Worm (Caenorhabditis elegans) whole organism, L4 larva: ENCODE data around the gene str-226.
A peak's percentile ranks its signal among the peaks of the same experiment; 100 is the strongest.

ENCODE experiments used
- F37D6.2 ChIP-seq: sonication (generic microtip); optimal IDR thresholded peaks from 2 replicates; lab custom pipeline; 2016; ENCODE audit warnings: mild to moderate bottlenecking, missing genetic modification characterization, missing compliant biosample characterization
- F44E2.7 ChIP-seq: fragments of 200-800 bp; sonication (Bioruptor generic); IDR thresholded peaks from 2 replicates; pipeline ENCODE4 v2.1.2; 2022; ENCODE audit warnings: missing genetic modification characterization, missing compliant biosample characterization
- F49E8.2 ChIP-seq: sonication (generic microtip); optimal IDR thresholded peaks from 2 replicates; lab custom pipeline; 2016; ENCODE audit warnings: missing compliant biosample characterization, mild to moderate bottlenecking, missing genetic modification characterization, borderline replicate concordance
- T20F7.1 ChIP-seq: fragments of 200-800 bp; sonication (Bioruptor generic); optimal IDR thresholded peaks from 2 replicates; lab custom pipeline; 2018; ENCODE audit warnings: mild to moderate bottlenecking, missing genetic modification characterization, missing compliant biosample characterization
- Y5F2A.4 ChIP-seq: fragments of 200-800 bp; sonication (Bioruptor generic); optimal IDR thresholded peaks from 2 replicates; lab custom pipeline; 2018; ENCODE audit warnings: mild to moderate bottlenecking, missing genetic modification characterization, missing compliant biosample characterization
- Y75B8A.6 ChIP-seq: fragments of 200-800 bp; sonication (Bioruptor generic); IDR thresholded peaks from 2 replicates; pipeline ENCODE4 v1.3.6; 2022; ENCODE audit warnings: missing genetic modification reagents, missing genetic modification characterization, missing compliant biosample characterization
- ZK337.2 ChIP-seq: fragments of 200-800 bp; sonication (Bioruptor generic); IDR thresholded peaks from 2 replicates; pipeline ENCODE4 v1.3.6; 2022; ENCODE audit warnings: missing genetic modification reagents, missing genetic modification characterization, missing compliant biosample characterization
- aha-1 ChIP-seq: fragments of 150-350 bp; peaks from one replicate; lab custom pipeline; 2014; ENCODE audit warnings: missing biosample characterization, missing genetic modification characterization
- attf-4 ChIP-seq: sonication (generic microtip); optimal IDR thresholded peaks from 3 replicates; lab custom pipeline; 2017; ENCODE audit warnings: missing biosample characterization, missing genetic modification characterization
- ceh-44 ChIP-seq: fragments of 200-800 bp; sonication (Bioruptor generic); IDR thresholded peaks from 2 replicates; pipeline ENCODE4 v1.3.6; 2022; ENCODE audit warnings: missing genetic modification reagents, missing genetic modification characterization, missing compliant biosample characterization
- ctbp-1 ChIP-seq: fragments of 200-800 bp; sonication (Bioruptor generic); IDR thresholded peaks from 2 replicates; pipeline ENCODE4 v1.3.6; 2022; ENCODE audit warnings: missing genetic modification reagents, missing genetic modification characterization, missing compliant biosample characterization
- dve-1 ChIP-seq: sonication (generic microtip); optimal IDR thresholded peaks from 2 replicates; lab custom pipeline; 2017; ENCODE audit warnings: antibody characterized with exemption, mild to moderate bottlenecking, missing genetic modification characterization, missing compliant biosample characterization; ENCODE audit not compliant: insufficient read depth
- egl-27 ChIP-seq: sonication (generic microtip); optimal IDR thresholded peaks from 3 replicates; lab custom pipeline; 2017; ENCODE audit warnings: missing biosample characterization, missing genetic modification reagents, missing genetic modification characterization
- egl-43 ChIP-seq: fragments of 200-800 bp; sonication (Bioruptor generic); IDR thresholded peaks from 2 replicates; pipeline ENCODE4 v1.3.6; 2022; ENCODE audit warnings: missing genetic modification reagents, missing genetic modification characterization, missing compliant biosample characterization
- fkh-10 ChIP-seq: fragments of 150-350 bp; optimal IDR thresholded peaks from 2 replicates; lab custom pipeline; 2014; ENCODE audit warnings: missing biosample characterization, missing genetic modification reagents, missing genetic modification characterization
- hlh-11 ChIP-seq: fragments of 200-800 bp; sonication (Bioruptor generic); optimal IDR thresholded peaks from 2 replicates; lab custom pipeline; 2018; ENCODE audit warnings: mild to moderate bottlenecking, missing genetic modification characterization, missing compliant biosample characterization
- hlh-30 ChIP-seq: sonication (generic microtip); optimal IDR thresholded peaks from 2 replicates; lab custom pipeline; 2017; ENCODE audit warnings: antibody characterized with exemption, mild to moderate bottlenecking, missing genetic modification characterization, missing compliant biosample characterization; ENCODE audit not compliant: insufficient read depth
- lin-1 ChIP-seq: fragments of 200-800 bp; sonication (Bioruptor generic); IDR thresholded peaks from 2 replicates; pipeline ENCODE4 v1.3.6; 2022; ENCODE audit warnings: missing genetic modification reagents, missing genetic modification characterization, missing compliant biosample characterization
- lin-29 ChIP-seq: fragments of 200-800 bp; sonication (Bioruptor generic); IDR thresholded peaks from 2 replicates; pipeline ENCODE4 v1.3.6; 2022; ENCODE audit warnings: missing genetic modification reagents, missing genetic modification characterization, missing compliant biosample characterization
- lsy-2 ChIP-seq, 2 experiments: fragments of 150-350 bp in 1 of 2; sonication (generic microtip) in 1 of 2; optimal IDR thresholded peaks; 2 replicates each; lab custom pipeline; 2014 to 2017; ENCODE audit warnings: missing biosample characterization in 2 of 2, missing genetic modification characterization in 2 of 2
- madf-9 ChIP-seq: fragments of 200-800 bp; sonication (Bioruptor generic); conservative IDR thresholded peaks from 2 replicates; pipeline ENCODE4 v1.3.6; 2022; ENCODE audit warnings: missing genetic modification reagents, missing genetic modification characterization, missing compliant biosample characterization
- mdt-29 ChIP-seq: fragments of 200-800 bp; sonication (Bioruptor generic); IDR thresholded peaks from 2 replicates; pipeline ENCODE4 v1.3.6; 2022; ENCODE audit warnings: missing genetic modification reagents, missing genetic modification characterization, missing compliant biosample characterization
- mes-2 ChIP-seq: sonication (generic microtip); optimal IDR thresholded peaks from 2 replicates; lab custom pipeline; 2016; ENCODE audit warnings: missing genotype, mild to moderate bottlenecking, missing genetic modification characterization, missing compliant biosample characterization; ENCODE audit not compliant: poor library complexity, severe bottlenecking
- mxl-3 ChIP-seq: fragments of 200-800 bp; sonication (Bioruptor generic); optimal IDR thresholded peaks from 2 replicates; lab custom pipeline; 2018; ENCODE audit warnings: mild to moderate bottlenecking, missing genetic modification characterization, missing compliant biosample characterization
- nhr-10 ChIP-seq: fragments of 150-350 bp; optimal IDR thresholded peaks from 2 replicates; lab custom pipeline; 2014; ENCODE audit warnings: missing biosample characterization, missing genetic modification characterization
- nhr-237 ChIP-seq: sonication (generic microtip); optimal IDR thresholded peaks from 2 replicates; lab custom pipeline; 2017; ENCODE audit warnings: missing biosample characterization, missing genetic modification characterization
- nhr-25 ChIP-seq: sonication (generic microtip); optimal IDR thresholded peaks from 2 replicates; lab custom pipeline; 2017; ENCODE audit warnings: missing genetic modification characterization, mild to moderate bottlenecking, missing compliant biosample characterization, antibody characterized with exemption, moderate library complexity, borderline replicate concordance; ENCODE audit not compliant: insufficient read depth
- nhr-28 ChIP-seq: fragments of 150-350 bp; optimal IDR thresholded peaks from 2 replicates; lab custom pipeline; 2014; ENCODE audit warnings: missing biosample characterization, missing genetic modification characterization
- nhr-41 ChIP-seq: fragments of 200-800 bp; sonication (Bioruptor generic); IDR thresholded peaks from 2 replicates; pipeline ENCODE4 v1.3.6; 2022; ENCODE audit warnings: missing genetic modification reagents, missing genetic modification characterization, missing compliant biosample characterization
- nhr-48 ChIP-seq: sonication (generic microtip); optimal IDR thresholded peaks from 2 replicates; lab custom pipeline; 2016; ENCODE audit warnings: mild to moderate bottlenecking, missing genetic modification characterization, missing compliant biosample characterization
- pha-4 ChIP-seq, 2 experiments: fragments of 150-350 bp in 1 of 2; fragments of 200-800 bp in 1 of 2; sonication (Bioruptor generic) in 1 of 2; IDR thresholded peaks in 1 of 2; optimal IDR thresholded peaks in 1 of 2; 2 replicates each; pipeline versions ENCODE4 v1.3.6 to Lab custom; 2014 to 2022; ENCODE audit warnings: missing genetic modification characterization in 2 of 2, missing genetic modification reagents in 2 of 2, missing biosample characterization in 1 of 2, missing compliant biosample characterization in 1 of 2
- pqm-1 ChIP-seq: sonication (generic microtip); optimal IDR thresholded peaks from 2 replicates; lab custom pipeline; 2017; ENCODE audit warnings: missing biosample characterization, missing genetic modification characterization
- saeg-2 ChIP-seq: fragments of 200-800 bp; sonication (Bioruptor generic); IDR thresholded peaks from 2 replicates; pipeline ENCODE4 v1.3.6; 2022; ENCODE audit warnings: missing genetic modification reagents, missing genetic modification characterization, missing compliant biosample characterization
- sdz-12 ChIP-seq: fragments of 200-800 bp; sonication (Bioruptor generic); optimal IDR thresholded peaks from 2 replicates; lab custom pipeline; 2018; ENCODE audit warnings: mild to moderate bottlenecking, missing genetic modification characterization, missing compliant biosample characterization
- skn-1 ChIP-seq: fragments of 150-350 bp; optimal IDR thresholded peaks from 2 replicates; lab custom pipeline; 2014; ENCODE audit warnings: missing biosample characterization, missing genetic modification characterization
- unc-39 ChIP-seq: sonication (generic microtip); optimal IDR thresholded peaks from 2 replicates; lab custom pipeline; 2017; ENCODE audit warnings: missing biosample characterization, missing genetic modification characterization
- unc-62 ChIP-seq, 3 experiments: fragments of 150-350 bp in 1 of 3; sonication (generic microtip); optimal IDR thresholded peaks in 2 of 3; peaks in 1 of 3; 1 replicate in 1 of 3; 2 replicates in 2 of 3; lab custom pipeline; 2014 to 2017; ENCODE audit warnings: missing biosample characterization in 3 of 3, missing genetic modification characterization in 3 of 3, missing genetic modification reagents in 3 of 3, missing genotype in 1 of 3

The str-226 gene

DNA sequence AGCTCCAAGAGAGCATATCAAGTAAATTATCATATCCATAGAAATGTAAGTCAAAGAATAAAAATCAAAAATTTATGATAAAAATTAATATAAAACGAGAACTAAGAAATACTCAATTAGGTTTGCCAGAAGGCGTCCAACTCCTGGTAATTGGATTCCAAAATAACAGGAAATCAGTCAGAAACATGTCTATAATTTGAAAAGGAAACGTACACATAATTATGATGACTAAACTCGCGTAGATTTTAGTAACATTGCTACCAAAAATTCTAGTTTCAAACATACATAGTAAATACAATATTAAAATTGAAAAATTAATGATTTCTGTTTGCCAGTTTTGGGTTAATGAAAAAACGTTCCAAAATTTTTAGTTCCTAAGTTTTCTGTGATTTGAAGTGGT is 27.8 kb upstream of the str-226 start, which contains the start of gene srbc-33:
srbc-33 (minus strand) TSS at position 101 of the 400 bp plus-strand sequence.
- no peak for TF ChIP-seq lin-29
- peak; percentile 3 for TF ChIP-seq aha-1 (tag; lab: Kevin White, UChicago)
- TF ChIP-seq F37D6.2 (tag; lab: Kevin White, UChicago), result no peak
- TF ChIP-seq Y75B8A.6 (GFP tag; lab: Robert Waterston, UW), result no peak
- TF ChIP-seq nhr-28 (tag; lab: Kevin White, UChicago), result no peak
- TF ChIP-seq saeg-2 (GFP tag; lab: Robert Waterston, UW), result no peak

- TF ChIP-seq Y5F2A.4 (GFP tag; lab: Kevin White, UChicago), result no peak
- TF ChIP-seq mes-2, result no peak
- TF ChIP-seq ceh-44 (GFP tag; lab: Robert Waterston, UW), result no peak
- TF ChIP-seq ctbp-1, result no peak
- TF ChIP-seq nhr-41 (GFP tag; lab: Robert Waterston, UW), result no peak
- TF ChIP-seq nhr-48 (tag; lab: Kevin White, UChicago), result no peak
- no peak for TF ChIP-seq T20F7.1 (GFP tag; lab: Kevin White, UChicago)
- no peak for TF ChIP-seq unc-39
- TF ChIP-seq F44E2.7 (GFP tag; lab: Robert Waterston, UW), result no peak
- no peak for TF ChIP-seq F49E8.2 (tag; lab: Kevin White, UChicago)
- TF ChIP-seq mdt-29 (GFP tag; lab: Robert Waterston, UW), result no peak
- TF ChIP-seq attf-4 (tag; lab: Kevin White, UChicago), result no peak
- no peak for TF ChIP-seq hlh-11 (tag; lab: Kevin White, UChicago)
- TF ChIP-seq lsy-2 (tag; optimal IDR thresholded peaks at IDR 0.05; lab: Kevin White, UChicago), result no peak
- no peak for TF ChIP-seq pqm-1 (tag; lab: Kevin White, UChicago)
These were observed 25.6 kb upstream of the str-226 start, which contains the start of gene srbc-32 for ce11 chrV:3486857-3487256. srbc-32 (minus strand) TSS chrV:3486957.

DNA sequence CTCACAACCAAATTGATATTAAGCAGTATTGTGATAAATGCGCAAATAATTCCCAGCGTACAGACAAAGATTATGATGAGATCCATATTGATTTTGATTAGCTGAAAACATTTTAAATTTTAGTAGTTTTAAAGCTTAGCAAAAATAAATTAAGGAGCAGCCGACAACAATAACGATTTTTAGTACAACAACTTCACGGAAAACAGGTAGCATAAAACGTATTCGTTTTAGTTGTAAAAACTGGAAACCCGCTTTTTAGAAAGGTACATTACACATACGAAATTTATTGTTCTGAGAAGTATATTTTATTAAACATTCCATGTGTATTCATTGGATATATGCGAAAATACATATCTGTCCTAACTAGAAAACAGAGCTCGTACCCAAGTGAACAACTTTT is 22.0 kb upstream of the str-226 start, which contains the start of gene srbc-36:
srbc-36 (minus strand) TSS at position 101 of the 400 bp plus-strand sequence.
- no peak for TF ChIP-seq lin-1
- TF ChIP-seq unc-62 (GFP tag; optimal IDR thresholded peaks at IDR 0.05 in 1 of 2; lab: Kevin White, UChicago), result peak in 1 of 2 experiments; percentile 44
- no peak for TF ChIP-seq unc-62 (tag; optimal IDR thresholded peaks at IDR 0.05; lab: Kevin White, UChicago)
- TF ChIP-seq, all 104 proteins: peak for 1

- TF ChIP-seq F44E2.7 (GFP tag; lab: Robert Waterston, UW), result no peak
These were observed 15.6 kb upstream of the str-226 start, which contains the start of gene C07G3.15 for ce11 chrV:3496880-3497279. C07G3.15 (minus strand) TSS chrV:3496980.

ce11 chrV:3502038-3502437 is 10.4 kb upstream of the str-226 start, which contains the start of the genes C07G3.8 and C07G3.10:
C07G3.8 (minus strand) TSS chrV:3502138.
C07G3.10 (plus strand) TSS chrV:3502307.
- TF ChIP-seq nhr-25 (tag; lab: Kevin White, UChicago) (no peak), hlh-30 (no peak), skn-1 (tag; lab: Kevin White, UChicago) (no peak), egl-43 (no peak), dve-1 (tag; lab: Kevin White, UChicago) (no peak), mxl-3 (GFP tag; lab: Kevin White, UChicago) (no peak), madf-9 (GFP tag; lab: Robert Waterston, UW) (no peak), nhr-10 (tag; lab: Kevin White, UChicago) (no peak), sdz-12 (GFP tag; lab: Kevin White, UChicago) (no peak), fkh-10 (no peak), ZK337.2 (GFP tag; lab: Robert Waterston, UW) (no peak), nhr-237 (no peak), egl-27 (tag; lab: Kevin White, UChicago) (no peak), pha-4 (GFP tag; IDR thresholded peaks at IDR 0.05; lab: Robert Waterston, UW) (no peak), pha-4 (tag; optimal IDR thresholded peaks at IDR 0.05; lab: Kevin White, UChicago) (no peak)
